Worm (Caenorhabditis elegans): ENCODE data around the gene ZK938.1.

- TF ChIP-seq nhr-11 (tag; optimal IDR thresholded peaks at IDR 0.05) (no peak), nhr-237 (tag; optimal IDR thresholded peaks at IDR 0.05) (no peak), ama-1 (optimal IDR thresholded peaks at IDR 0.05) (no peak), lin-15B (tag; optimal IDR thresholded peaks at IDR 0.05) (no peak), C16A3.4 (tag; optimal IDR thresholded peaks at IDR 0.05) (no peak), nhr-19 (GFP tag; conservative IDR thresholded peaks at IDR 0.05) (no peak), ceh-88 (GFP tag; IDR thresholded peaks at IDR 0.05) (no peak), swsn-7 (tag; optimal IDR thresholded peaks at IDR 0.05) (no peak), lsy-2 (tag; optimal IDR thresholded peaks at IDR 0.05) (no peak), fkh-10 (GFP tag; optimal IDR thresholded peaks at IDR 0.05) (no peak)
Measured at ce11 chrII:9868698-9869097, 39.5 kb downstream of the ZK938.1 start, which contains the start of gene old-1.
